Worm (Caenorhabditis elegans) whole organism, L4 larva: ENCODE data around the gene dyf-2.
A peak's percentile ranks its signal among the peaks of the same experiment; 100 is the strongest.

Experiments used
- F49E8.2 ChIP-seq: sonication (generic microtip); optimal IDR thresholded peaks from 2 replicates; lab custom pipeline; 2016; ENCODE audit warnings: missing compliant biosample characterization, mild to moderate bottlenecking, missing genetic modification characterization, borderline replicate concordance
- fkh-10 ChIP-seq: fragments of 150-350 bp; optimal IDR thresholded peaks from 2 replicates; lab custom pipeline; 2014; ENCODE audit warnings: missing biosample characterization, missing genetic modification reagents, missing genetic modification characterization
- jun-1 ChIP-seq: fragments of 150-350 bp; optimal IDR thresholded peaks from 2 replicates; lab custom pipeline; 2014; ENCODE audit warnings: missing biosample characterization, missing genetic modification reagents, missing genetic modification characterization
- lin-13 ChIP-seq: fragments of 150-350 bp; optimal IDR thresholded peaks from 2 replicates; lab custom pipeline; 2014; ENCODE audit warnings: missing biosample characterization, missing genetic modification reagents, missing genetic modification characterization
- mxl-2 ChIP-seq: fragments of 200-800 bp; sonication (Bioruptor generic); conservative IDR thresholded peaks from 2 replicates; pipeline ENCODE4 v1.3.6; 2022; ENCODE audit warnings: missing genetic modification reagents, missing genetic modification characterization, missing compliant biosample characterization
- nhr-77 ChIP-seq: fragments of 150-350 bp; optimal IDR thresholded peaks from 2 replicates; lab custom pipeline; 2014; ENCODE audit warnings: missing biosample characterization, missing genetic modification characterization
- pha-4 ChIP-seq, 2 experiments: fragments of 150-350 bp in 1 of 2; fragments of 200-800 bp in 1 of 2; sonication (Bioruptor generic) in 1 of 2; IDR thresholded peaks in 1 of 2; optimal IDR thresholded peaks in 1 of 2; 2 replicates each; pipeline versions ENCODE4 v1.3.6 to Lab custom; 2014 to 2022; ENCODE audit warnings: missing genetic modification characterization in 2 of 2, missing genetic modification reagents in 2 of 2, missing biosample characterization in 1 of 2, missing compliant biosample characterization in 1 of 2
- pqm-1 ChIP-seq: sonication (generic microtip); optimal IDR thresholded peaks from 2 replicates; lab custom pipeline; 2017; ENCODE audit warnings: missing biosample characterization, missing genetic modification characterization

DNA sequence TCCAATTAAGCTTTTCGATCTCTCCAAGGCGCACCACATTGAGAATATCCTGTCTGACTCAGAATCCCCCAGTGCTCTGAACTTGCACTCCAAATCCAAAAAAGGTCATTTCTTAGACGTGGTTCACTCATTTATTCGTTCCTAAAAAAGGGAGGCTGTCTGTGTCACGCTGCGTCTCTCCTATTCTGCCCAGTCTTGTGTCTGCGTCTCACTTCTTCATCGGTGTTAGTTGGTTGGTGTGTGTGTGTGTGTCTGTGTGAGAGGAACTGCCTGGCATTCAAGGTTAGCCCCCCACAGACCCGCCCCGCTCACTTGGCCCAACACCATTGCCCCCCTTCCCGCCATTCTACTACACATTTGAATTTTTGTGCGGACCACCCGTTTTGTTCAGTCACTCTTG is 31.3 kb upstream of the dyf-2 start:
- TF ChIP-seq pqm-1 (tag; lab: Kevin White, UChicago): no peak
- no peak for TF ChIP-seq lin-13
- TF ChIP-seq F49E8.2 (tag; lab: Kevin White, UChicago): no peak
- no peak for TF ChIP-seq nhr-77 (tag; lab: Kevin White, UChicago)
- no peak for TF ChIP-seq mxl-2 (GFP tag; lab: Robert Waterston, UW)
- TF ChIP-seq jun-1 (tag; lab: Kevin White, UChicago): no peak
- peak; percentile 15 for TF ChIP-seq fkh-10 (GFP tag; lab: Kevin White, UChicago)
- TF ChIP-seq pha-4 (GFP tag; IDR thresholded peaks at IDR 0.05; lab: Robert Waterston, UW): no peak
- no peak for TF ChIP-seq pha-4 (tag; optimal IDR thresholded peaks at IDR 0.05; lab: Kevin White, UChicago)
